Fruit fly (Drosophila melanogaster): ENCODE data around the gene btl.

btl gene

DNA sequence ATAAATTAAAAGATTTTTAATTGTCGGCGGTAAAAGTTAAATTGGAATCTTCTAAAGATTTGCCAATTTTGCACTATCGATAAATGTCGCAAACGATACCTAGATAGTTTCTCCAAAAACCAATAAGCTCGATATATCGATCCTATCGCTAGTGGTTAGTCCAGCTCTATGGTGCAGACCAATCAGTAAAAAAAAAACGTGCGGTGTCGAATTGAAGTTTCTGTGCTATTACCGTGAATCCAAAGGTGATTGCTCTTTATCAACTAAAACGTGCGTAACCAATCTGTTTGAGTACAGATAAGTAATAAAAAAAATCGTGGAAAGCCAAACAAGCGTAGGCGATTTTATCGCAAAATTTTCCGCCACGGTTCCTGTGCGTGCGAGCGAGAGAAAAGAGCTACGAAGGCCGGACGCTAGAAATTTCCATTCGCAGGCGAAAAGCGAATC is 38.7 kb upstream of the btl start, which contains the start of gene Hsp110:
Gene Hsp110, plus strand, starts transcription at position 153 of the 447 bp plus-strand sequence.
- TF ChIP-seq CG14655 (GFP tag; optimal IDR thresholded peaks at IDR 0.05), result no peak
- TF ChIP-seq CG32121 (GFP tag; IDR thresholded peaks at IDR 0.05), result no peak
- TF ChIP-seq CG12605 (GFP tag; IDR thresholded peaks at IDR 0.05), result no peak
- no peak for TF ChIP-seq CG10348 (GFP tag; IDR thresholded peaks at IDR 0.05)
- no peak for TF ChIP-seq gl (tag; optimal IDR thresholded peaks at IDR 0.05)
- TF ChIP-seq Pif1A (GFP tag; optimal IDR thresholded peaks at IDR 0.05), result no peak
- no peak for TF ChIP-seq CG17806 (tag; optimal IDR thresholded peaks at IDR 0.05)
- TF ChIP-seq rn (GFP tag; IDR thresholded peaks at IDR 0.05), result no peak
- TF ChIP-seq D1 (tag; optimal IDR thresholded peaks at IDR 0.05), result no peak
- TF ChIP-seq CG4496 (GFP tag; IDR thresholded peaks at IDR 0.05), result no peak
- no peak for TF ChIP-seq CG13204 (GFP tag; optimal IDR thresholded peaks at IDR 0.05)
- TF ChIP-seq EcR (GFP tag; optimal IDR thresholded peaks at IDR 0.05), result peak; percentile 77
- TF ChIP-seq CG34367 (tag; optimal IDR thresholded peaks at IDR 0.05), result no peak
- TF ChIP-seq CG15710 (tag; optimal IDR thresholded peaks at IDR 0.05), result no peak
- TF ChIP-seq CG8301 (tag; optimal IDR thresholded peaks at IDR 0.05), result peak; percentile 16
- TF ChIP-seq fd96Ca (GFP tag; IDR thresholded peaks at IDR 0.05), result 0 out of 3 replicates have a peak, but pooled peaks have one; percentile 24
- no peak for TF ChIP-seq CG9948 (tag; optimal IDR thresholded peaks at IDR 0.05)
- TF ChIP-seq Snoo (tag; optimal IDR thresholded peaks at IDR 0.05), result peak; percentile 14
- peak; percentile 37; the same call in 1 of the 2 replicates for TF ChIP-seq Ets98B (GFP tag; IDR thresholded peaks at IDR 0.05)
- TF ChIP-seq CG8159 (tag; optimal IDR thresholded peaks at IDR 0.05), result peak; percentile 12
- TF ChIP-seq Pif1B (GFP tag; optimal IDR thresholded peaks at IDR 0.05), result no peak

DNA sequence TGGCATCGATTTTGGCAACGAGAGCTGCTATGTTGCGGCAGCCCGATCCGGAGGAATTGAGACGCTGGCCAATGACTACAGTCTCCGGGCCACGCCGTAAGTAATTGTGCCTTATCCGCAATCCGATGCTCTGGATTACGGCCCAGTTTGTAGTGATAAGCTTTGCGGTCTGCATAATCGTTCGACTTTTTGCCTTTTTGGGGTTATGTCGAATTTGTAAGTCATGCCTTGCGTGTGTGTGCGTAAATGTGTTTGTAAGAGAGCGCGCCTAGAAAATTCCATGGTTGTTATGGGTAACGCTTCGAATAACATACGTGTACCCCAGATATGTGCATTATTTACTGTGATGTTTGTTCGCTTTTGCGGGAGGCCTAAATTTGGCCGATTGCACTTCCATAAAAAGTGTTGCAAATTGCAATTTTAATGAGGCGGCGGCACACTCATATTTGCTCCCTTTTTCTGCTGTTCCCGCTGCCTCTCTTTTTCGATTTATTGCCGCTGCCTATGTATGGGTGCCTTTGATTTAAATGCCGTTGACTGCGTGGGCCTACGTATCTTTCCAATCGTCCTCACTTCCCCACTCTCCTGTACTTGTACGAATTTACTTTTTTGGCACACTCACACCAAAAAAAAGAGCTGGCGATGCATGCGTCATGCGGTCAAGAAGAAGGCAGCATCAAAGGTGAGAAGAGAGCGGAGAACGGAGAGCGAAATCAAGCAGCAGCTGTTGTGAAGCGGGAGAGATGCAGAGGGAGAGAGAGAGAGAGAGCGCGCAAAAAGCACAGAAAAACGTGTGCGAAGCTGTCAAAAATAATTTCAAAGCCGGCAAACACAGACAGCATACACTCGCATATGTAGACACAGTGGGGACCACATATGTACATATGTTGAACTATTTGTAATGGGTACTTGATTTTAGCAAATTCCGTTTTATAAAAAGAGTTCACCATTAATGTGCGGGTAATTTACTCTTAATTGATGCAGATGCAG is 37.6 kb upstream of the btl start:
- TF ChIP-seq CG8301 (tag; optimal IDR thresholded peaks at IDR 0.05), result no peak
- TF ChIP-seq CG34367 (tag; optimal IDR thresholded peaks at IDR 0.05), result no peak
- no peak; the same call in 1 of the 2 replicates for TF ChIP-seq CG32121 (GFP tag; IDR thresholded peaks at IDR 0.05)
- TF ChIP-seq Snoo (tag; optimal IDR thresholded peaks at IDR 0.05), result peak; percentile 5
- TF ChIP-seq Ets98B (GFP tag; IDR thresholded peaks at IDR 0.05), result peak; percentile 64
- no peak for TF ChIP-seq CG15710 (tag; optimal IDR thresholded peaks at IDR 0.05)
- peak; percentile 30; the same call in 1 of the 3 replicates for TF ChIP-seq CG4496 (GFP tag; IDR thresholded peaks at IDR 0.05)
- no peak for TF ChIP-seq CG10348 (GFP tag; IDR thresholded peaks at IDR 0.05)
- no peak for TF ChIP-seq CG17806 (tag; optimal IDR thresholded peaks at IDR 0.05)
- 0 out of 3 replicates have a peak, but pooled peaks have one; percentile 29 for TF ChIP-seq fd96Ca (GFP tag; IDR thresholded peaks at IDR 0.05)
- no peak for TF ChIP-seq Pif1A (GFP tag; optimal IDR thresholded peaks at IDR 0.05)
- TF ChIP-seq EcR (GFP tag; optimal IDR thresholded peaks at IDR 0.05), result peak; percentile 67
- TF ChIP-seq CG12605 (GFP tag; IDR thresholded peaks at IDR 0.05), result peak; percentile 50
- no peak for TF ChIP-seq rn (GFP tag; IDR thresholded peaks at IDR 0.05)
- no peak for TF ChIP-seq gl (tag; optimal IDR thresholded peaks at IDR 0.05)
- no peak for TF ChIP-seq Pif1B (GFP tag; optimal IDR thresholded peaks at IDR 0.05)
- TF ChIP-seq CG13204 (GFP tag; optimal IDR thresholded peaks at IDR 0.05), result no peak
- no peak for TF ChIP-seq CG8159 (tag; optimal IDR thresholded peaks at IDR 0.05)
- no peak for TF ChIP-seq CG14655 (GFP tag; optimal IDR thresholded peaks at IDR 0.05)
- TF ChIP-seq CG9948 (tag; optimal IDR thresholded peaks at IDR 0.05), result no peak
- no peak for TF ChIP-seq D1 (tag; optimal IDR thresholded peaks at IDR 0.05)

DNA sequence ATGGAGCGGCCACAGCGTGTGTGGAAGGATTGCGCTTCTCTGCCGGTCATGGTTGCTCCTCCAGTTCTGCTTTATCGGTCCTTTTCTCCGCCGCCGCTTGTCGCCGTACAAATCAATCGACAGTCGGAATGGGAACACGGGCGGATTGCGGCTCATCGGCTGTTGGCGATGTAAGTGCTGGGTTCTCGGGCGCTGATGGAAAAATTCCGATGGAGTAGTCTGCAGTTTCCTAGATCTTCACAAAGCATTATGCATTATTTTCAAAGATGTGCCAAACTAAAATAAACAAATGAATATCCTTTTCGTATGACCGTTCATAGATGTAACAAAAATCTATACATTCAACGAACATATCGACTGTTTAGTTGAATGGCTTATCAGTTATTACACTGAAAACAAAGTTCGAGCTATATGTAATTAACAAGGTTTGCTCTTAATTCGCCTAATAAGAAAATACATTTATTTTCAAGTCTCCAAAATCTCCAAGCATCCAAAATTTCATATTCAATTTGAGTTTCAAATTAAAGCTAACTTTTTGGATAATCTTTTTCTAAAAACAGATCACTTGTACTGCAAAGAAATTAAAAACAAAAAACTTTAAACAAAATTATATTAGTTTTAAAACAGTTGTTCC is 25.8 kb upstream of the btl start, which contains the start of gene Neurl4:
Gene Neurl4, minus strand, starts transcription at position 273 of the 634 bp plus-strand sequence.
- TF ChIP-seq CG32121 (GFP tag; IDR thresholded peaks at IDR 0.05) (peak; percentile 82), CG4496 (GFP tag; IDR thresholded peaks at IDR 0.05) (peak; percentile 62; the same call in 2 of the 3 replicates), Pif1B (GFP tag; optimal IDR thresholded peaks at IDR 0.05) (no peak), CG34367 (tag; optimal IDR thresholded peaks at IDR 0.05) (peak; percentile 81), Snoo (tag; optimal IDR thresholded peaks at IDR 0.05) (peak; percentile 75), CG12605 (GFP tag; IDR thresholded peaks at IDR 0.05) (peak; percentile 80), EcR (GFP tag; optimal IDR thresholded peaks at IDR 0.05) (no peak), gl (tag; optimal IDR thresholded peaks at IDR 0.05) (peak; percentile 68), CG9948 (tag; optimal IDR thresholded peaks at IDR 0.05) (peak; percentile 84), CG15710 (tag; optimal IDR thresholded peaks at IDR 0.05) (peak; percentile 81), CG14655 (GFP tag; optimal IDR thresholded peaks at IDR 0.05) (no peak), CG17806 (tag; optimal IDR thresholded peaks at IDR 0.05) (peak; percentile 89), Ets98B (GFP tag; IDR thresholded peaks at IDR 0.05) (peak; percentile 65)

DNA sequence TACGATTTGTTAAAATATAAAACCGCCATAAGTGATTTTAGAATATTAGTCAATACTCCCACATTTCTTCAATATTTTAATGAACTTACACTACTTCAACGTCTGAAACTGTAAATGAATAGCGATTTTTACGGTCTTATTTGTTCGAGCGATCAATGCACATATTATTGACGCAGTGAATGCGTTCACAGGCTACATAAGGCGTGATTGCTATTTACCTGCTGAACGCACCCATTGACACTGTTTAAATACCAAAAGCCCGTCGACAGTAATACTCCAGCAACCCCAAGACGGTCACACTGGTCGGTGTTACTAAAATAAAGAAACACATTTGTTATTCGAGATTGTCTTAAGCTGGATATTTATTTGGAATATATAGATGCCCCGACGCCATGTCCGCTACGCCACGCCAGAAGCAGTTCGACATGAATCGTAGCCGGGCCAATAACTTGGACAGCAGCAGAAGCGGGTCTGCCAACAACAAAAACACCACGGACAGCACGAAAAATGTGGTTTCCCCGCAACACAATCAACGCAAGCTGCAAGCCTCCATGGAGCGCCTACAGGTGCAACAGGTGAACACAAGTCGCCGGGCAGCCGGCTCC is 24.5 kb upstream of the btl start, which contains the start of gene CG6833:
Gene CG6833, plus strand, starts transcription at position 263 of the 605 bp plus-strand sequence.
- TF ChIP-seq CG10348 (GFP tag; IDR thresholded peaks at IDR 0.05) (no peak), CG8159 (tag; optimal IDR thresholded peaks at IDR 0.05) (peak; percentile 60), CG17806 (tag; optimal IDR thresholded peaks at IDR 0.05) (peak; percentile 60), CG4496 (GFP tag; IDR thresholded peaks at IDR 0.05) (peak; percentile 63; the same call in 2 of the 3 replicates), CG32121 (GFP tag; IDR thresholded peaks at IDR 0.05) (peak; percentile 56; the same call in 1 of the 2 replicates), CG12605 (GFP tag; IDR thresholded peaks at IDR 0.05) (peak; percentile 57; the same call in 1 of the 2 replicates), rn (GFP tag; IDR thresholded peaks at IDR 0.05) (peak; percentile 69), CG13204 (GFP tag; optimal IDR thresholded peaks at IDR 0.05) (no peak), fd96Ca (GFP tag; IDR thresholded peaks at IDR 0.05) (peak; percentile 81), CG14655 (GFP tag; optimal IDR thresholded peaks at IDR 0.05) (peak; percentile 54), CG34367 (tag; optimal IDR thresholded peaks at IDR 0.05) (no peak), CG8301 (tag; optimal IDR thresholded peaks at IDR 0.05) (peak; percentile 44), Ets98B (GFP tag; IDR thresholded peaks at IDR 0.05) (peak; percentile 69), Pif1A (GFP tag; optimal IDR thresholded peaks at IDR 0.05) (no peak), D1 (tag; optimal IDR thresholded peaks at IDR 0.05) (no peak), Snoo (tag; optimal IDR thresholded peaks at IDR 0.05) (peak; percentile 35), CG15710 (tag; optimal IDR thresholded peaks at IDR 0.05) (peak; percentile 42), EcR (GFP tag; optimal IDR thresholded peaks at IDR 0.05) (no peak), CG9948 (tag; optimal IDR thresholded peaks at IDR 0.05) (peak; percentile 61), gl (tag; optimal IDR thresholded peaks at IDR 0.05) (peak; percentile 10), Pif1B (GFP tag; optimal IDR thresholded peaks at IDR 0.05) (no peak)

Data from whole organism, pupa.